Fruit fly (Drosophila melanogaster) whole organism, prepupa: ENCODE data around the gene Teh4.
A peak's percentile ranks its signal among the peaks of the same experiment; 100 is the strongest.

Experiments used
- CG11762 ChIP-seq: fragments of 200-800 bp; sonication (Bioruptor generic); optimal IDR thresholded peaks from 3 replicates; lab custom pipeline; 2016; ENCODE audit warnings: missing biosample characterization, missing genetic modification characterization; ENCODE audit not compliant: insufficient read depth
- CG3032 ChIP-seq: fragments of 200-800 bp; optimal IDR thresholded peaks from 2 replicates; lab custom pipeline; 2019; ENCODE audit warnings: missing biosample characterization, mild to moderate bottlenecking, missing genetic modification characterization, moderate library complexity
- CG34406 ChIP-seq: fragments of 200-800 bp; sonication (Bioruptor generic); optimal IDR thresholded peaks from 3 replicates; lab custom pipeline; 2016; ENCODE audit warnings: missing biosample characterization, missing genetic modification characterization
- CG4318 ChIP-seq: fragments of 200-800 bp; sonication (Bioruptor generic); optimal IDR thresholded peaks from 3 replicates; lab custom pipeline; 2017; ENCODE audit warnings: missing biosample characterization, mild to moderate bottlenecking, missing genetic modification characterization
- CG7368 ChIP-seq: fragments of 200-800 bp; sonication (Bioruptor generic); optimal IDR thresholded peaks from 3 replicates; lab custom pipeline; 2016; ENCODE audit warnings: missing biosample characterization, missing genetic modification characterization
- CG8119 ChIP-seq: fragments of 200-800 bp; sonication (Bioruptor generic); IDR thresholded peaks from 3 replicates; pipeline ENCODE4 v1.3.6; 2022; ENCODE audit warnings: missing biosample characterization, missing genetic modification characterization
- CG8319 ChIP-seq: fragments of 200-800 bp; sonication (Bioruptor generic); optimal IDR thresholded peaks from 3 replicates; lab custom pipeline; 2016; ENCODE audit warnings: missing biosample characterization, missing genetic modification characterization
- Eip78C ChIP-seq: fragments of 200-800 bp; sonication (Bioruptor generic); peaks from one replicate; lab custom pipeline; 2016; ENCODE audit warnings: missing biosample characterization, missing genetic modification characterization
- Hr39 ChIP-seq: fragments of 200-800 bp; sonication (Bioruptor generic); optimal IDR thresholded peaks from 2 replicates; lab custom pipeline; 2016; ENCODE audit warnings: missing biosample characterization, missing genetic modification characterization
- Lpt ChIP-seq: fragments of 200-800 bp; sonication (Bioruptor generic); optimal IDR thresholded peaks from 3 replicates; lab custom pipeline; 2016; ENCODE audit warnings: missing biosample characterization, missing genetic modification characterization
- fd85E ChIP-seq: fragments of 200-800 bp; sonication (Bioruptor generic); optimal IDR thresholded peaks from 3 replicates; lab custom pipeline; 2016; ENCODE audit warnings: missing biosample characterization, missing genetic modification characterization
- fkh ChIP-seq: fragments of 200-800 bp; sonication (Bioruptor generic); optimal IDR thresholded peaks from 3 replicates; lab custom pipeline; 2017; ENCODE audit warnings: missing biosample characterization, mild to moderate bottlenecking, missing genetic modification characterization, moderate library complexity
- pdm3 ChIP-seq: fragments of 200-800 bp; sonication (Bioruptor generic); optimal IDR thresholded peaks from 3 replicates; lab custom pipeline; 2016; ENCODE audit warnings: missing biosample characterization, missing genetic modification characterization
- ss ChIP-seq, 2 experiments: fragments of 200-800 bp; sonication (Bioruptor generic); optimal IDR thresholded peaks; 2 replicates in 1 of 2; 3 replicates in 1 of 2; lab custom pipeline; 2017 to 2018; ENCODE audit warnings: mild to moderate bottlenecking in 2 of 2, missing biosample characterization in 2 of 2, missing genetic modification characterization in 2 of 2, moderate library complexity in 1 of 2
- svp ChIP-seq: fragments of 200-800 bp; sonication (Bioruptor generic); peaks from one replicate; lab custom pipeline; 2016; ENCODE audit warnings: missing biosample characterization, missing genetic modification characterization
- vri ChIP-seq: fragments of 200-800 bp; sonication (Bioruptor generic); optimal IDR thresholded peaks from 3 replicates; lab custom pipeline; 2016; ENCODE audit warnings: missing biosample characterization, mild to moderate bottlenecking, missing genetic modification characterization

Gene Teh4

DNA sequence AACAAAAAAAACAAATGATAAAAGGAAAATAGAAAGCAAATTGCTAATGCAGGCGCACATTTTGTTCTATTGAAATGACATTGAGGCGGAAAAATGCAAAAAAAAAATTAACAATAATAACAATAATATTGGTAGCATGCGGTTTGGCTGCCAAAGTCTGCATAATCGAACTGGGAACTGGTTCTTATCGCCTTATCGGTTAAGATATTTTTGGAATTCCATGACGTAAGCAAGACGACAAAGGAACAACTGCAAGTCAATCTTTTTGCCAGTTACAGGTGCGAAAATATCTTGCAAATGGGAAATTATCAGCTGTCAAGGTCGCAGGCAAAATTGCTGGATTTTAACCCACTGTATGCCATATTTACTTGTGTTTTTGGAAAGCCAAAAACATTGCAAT, 45.5 kb downstream of the Teh4 start:
- TF ChIP-seq vri (GFP tag; lab: Kevin White, UChicago) (peak; percentile 94), CG8119 (GFP tag; lab: Robert Waterston, UW) (no peak), svp (peak; percentile 55)

DNA sequence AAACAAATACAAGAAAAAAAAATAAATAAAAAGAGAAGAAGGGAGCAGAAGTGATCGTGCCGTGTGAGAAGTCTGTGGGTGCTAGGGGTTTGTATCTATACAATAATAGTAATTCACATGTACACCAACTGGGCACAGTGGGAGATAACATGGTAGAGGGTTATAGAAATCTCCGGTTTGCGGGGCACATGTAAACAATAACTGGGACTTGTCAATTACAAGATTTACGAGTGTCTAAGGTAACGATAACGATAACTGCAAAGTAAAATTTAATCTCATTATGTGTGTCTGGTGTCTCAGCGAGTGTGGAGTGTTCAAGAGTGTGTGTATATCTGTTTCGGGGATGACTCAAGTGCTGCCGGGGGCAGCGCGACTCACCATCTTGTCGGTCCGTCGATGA, 47.3 kb downstream of the Teh4 start:
- TF ChIP-seq fkh (GFP tag; lab: Kevin White, UChicago) (peak; percentile 61), Hr39 (GFP tag; lab: Kevin White, UChicago) (no peak), svp (peak; percentile 58), Lpt (GFP tag; lab: Kevin White, UChicago) (no peak)

DNA sequence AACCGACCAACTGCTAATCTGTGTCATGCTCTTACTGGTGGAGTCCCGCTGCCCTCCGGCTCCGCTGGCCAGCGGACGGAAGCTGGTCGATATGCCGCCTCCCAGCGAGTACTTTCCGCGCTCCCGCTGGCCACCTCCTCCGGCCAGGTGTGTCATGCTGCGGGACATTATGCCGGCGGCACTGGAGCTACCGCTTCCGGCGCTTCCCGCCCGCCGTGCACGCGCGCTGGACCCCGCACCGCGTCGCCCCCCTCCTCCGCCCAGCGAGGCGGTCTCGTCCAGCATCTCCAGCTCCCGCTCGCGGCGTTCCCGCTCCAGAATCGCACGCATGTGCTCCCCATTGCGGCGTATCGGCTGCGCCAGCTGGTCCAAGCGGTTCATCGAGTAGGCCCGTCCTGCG, 49.5 kb downstream of the Teh4 start:
- TF ChIP-seq CG8319 (GFP tag; lab: Kevin White, UChicago) (no peak), svp (no peak), CG11762 (GFP tag; lab: Kevin White, UChicago) (no peak), Eip78C (no peak), CG3032 (tag; lab: Kevin White, UChicago) (no peak)

DNA sequence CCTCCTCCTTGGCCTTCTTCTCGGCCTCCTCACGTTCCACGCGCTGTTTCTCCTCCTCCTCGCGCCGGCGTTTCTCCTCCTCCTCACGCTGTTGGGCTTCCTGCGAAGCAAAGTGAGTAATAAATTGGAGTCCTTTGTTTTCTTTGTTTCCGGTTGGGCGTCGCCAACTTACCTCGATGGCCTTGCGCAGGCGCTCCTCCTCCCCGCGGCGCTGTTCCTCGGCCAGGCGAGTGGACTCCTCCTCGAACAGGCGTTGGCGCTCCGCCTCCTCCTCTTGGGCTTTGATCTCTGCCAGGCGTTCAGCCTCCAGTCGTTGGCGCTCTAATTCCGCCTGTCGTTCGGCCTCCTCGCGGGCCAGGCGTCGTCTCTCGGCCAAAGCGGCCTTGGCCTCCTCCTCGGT, 52.4 kb downstream of the Teh4 start:
- no peak for TF ChIP-seq CG8319 (GFP tag; lab: Kevin White, UChicago)
- no peak for TF ChIP-seq pdm3 (GFP tag; lab: Kevin White, UChicago)
- TF ChIP-seq Lpt (GFP tag; lab: Kevin White, UChicago), result no peak
- no peak for TF ChIP-seq ss (GFP tag; optimal IDR thresholded peaks at IDR 0.05; lab: Kevin White, UChicago)
- TF ChIP-seq CG7368, result no peak
- TF ChIP-seq CG4318 (GFP tag; lab: Kevin White, UChicago), result no peak
- no peak for TF ChIP-seq vri (GFP tag; lab: Kevin White, UChicago)
- TF ChIP-seq CG34406 (GFP tag; lab: Kevin White, UChicago), result no peak
- TF ChIP-seq fd85E, result no peak
